Fruit fly (Drosophila melanogaster) whole organism, embryonic: ENCODE results near the gene grnd.

Experiments used
- Atf6 ChIP-seq: fragments of 200-800 bp; sonication (Bioruptor generic); IDR thresholded peaks from 2 replicates; pipeline ENCODE4 v1.3.6; 2022; ENCODE audit warnings: missing biosample characterization, missing genetic modification characterization
- Bteb2 ChIP-seq: fragments of 200-800 bp; sonication (Bioruptor generic); optimal IDR thresholded peaks from 2 replicates; lab custom pipeline; 2016; ENCODE audit warnings: missing biosample characterization, missing genetic modification characterization
- CG11085 ChIP-seq: fragments of 200-800 bp; sonication (Bioruptor generic); IDR thresholded peaks from 2 replicates; pipeline ENCODE4 v1.3.6; 2022; ENCODE audit warnings: missing biosample characterization, missing genetic modification characterization
- CG11456 ChIP-seq: fragments of 200-800 bp; sonication (Bioruptor generic); IDR thresholded peaks from 3 replicates; pipeline ENCODE4 v1.3.6; 2022; ENCODE audit warnings: missing biosample characterization, missing genetic modification characterization
- CG11695 ChIP-seq: fragments of 200-800 bp; sonication (Bioruptor generic); IDR thresholded peaks from 3 replicates; pipeline ENCODE4 v1.3.6; 2022; ENCODE audit warnings: missing biosample characterization, missing genetic modification characterization
- CG1233 ChIP-seq: fragments of 200-800 bp; sonication (Bioruptor generic); optimal IDR thresholded peaks from 4 replicates; lab custom pipeline; 2018; ENCODE audit warnings: missing biosample characterization, mild to moderate bottlenecking, missing genetic modification characterization
- CG13624 ChIP-seq: fragments of 200-800 bp; sonication (Bioruptor generic); optimal IDR thresholded peaks from 2 replicates; lab custom pipeline; 2016; ENCODE audit warnings: missing biosample characterization, missing genetic modification characterization
- CG13775 ChIP-seq: fragments of 200-800 bp; sonication (Bioruptor generic); optimal IDR thresholded peaks from 3 replicates; lab custom pipeline; 2017; ENCODE audit warnings: missing biosample characterization, mild to moderate bottlenecking, missing genetic modification characterization
- CG15514 ChIP-seq: fragments of 200-800 bp; sonication (Bioruptor generic); optimal IDR thresholded peaks from 3 replicates; lab custom pipeline; 2017; ENCODE audit warnings: missing biosample characterization, missing genetic modification characterization, mild to moderate bottlenecking, moderate library complexity, missing genetic modification reagents
- CG2678 ChIP-seq: fragments of 200-800 bp; sonication (Bioruptor generic); optimal IDR thresholded peaks from 3 replicates; lab custom pipeline; 2019; ENCODE audit warnings: missing biosample characterization, mild to moderate bottlenecking, missing genetic modification characterization, moderate library complexity
- CG30431 ChIP-seq: fragments of 200-800 bp; sonication (Bioruptor generic); optimal IDR thresholded peaks from 2 replicates; lab custom pipeline; 2017; ENCODE audit warnings: missing biosample characterization, missing genetic modification characterization
- CG31224 ChIP-seq: fragments of 200-800 bp; sonication (Bioruptor generic); IDR thresholded peaks from 2 replicates; pipeline ENCODE4 v1.3.6; 2022; ENCODE audit warnings: missing biosample characterization, missing genetic modification characterization
- CG3281 ChIP-seq: fragments of 200-800 bp; sonication (Bioruptor generic); optimal IDR thresholded peaks from 3 replicates; lab custom pipeline; 2017; ENCODE audit warnings: missing biosample characterization, mild to moderate bottlenecking, missing genetic modification characterization
- CG4820 ChIP-seq: fragments of 200-800 bp; sonication (Bioruptor generic); optimal IDR thresholded peaks from 3 replicates; lab custom pipeline; 2016; ENCODE audit warnings: missing biosample characterization, missing genetic modification characterization
- CG7556 ChIP-seq: fragments of 200-800 bp; sonication (Bioruptor generic); optimal IDR thresholded peaks from 2 replicates; lab custom pipeline; 2017; ENCODE audit warnings: missing biosample characterization, mild to moderate bottlenecking, missing genetic modification characterization
- CG7839 ChIP-seq: fragments of 200-800 bp; sonication (Bioruptor generic); optimal IDR thresholded peaks from 3 replicates; lab custom pipeline; 2018; ENCODE audit warnings: missing biosample characterization, mild to moderate bottlenecking, missing genetic modification characterization, moderate library complexity
- CG7928 ChIP-seq: fragments of 200-800 bp; sonication (Bioruptor generic); optimal IDR thresholded peaks from 2 replicates; lab custom pipeline; 2017; ENCODE audit warnings: missing biosample characterization, mild to moderate bottlenecking, missing genetic modification characterization
- CG9609 ChIP-seq: fragments of 200-800 bp; sonication (Bioruptor generic); optimal IDR thresholded peaks from 3 replicates; lab custom pipeline; 2016; ENCODE audit warnings: missing biosample characterization, missing genetic modification characterization
- CG9797 ChIP-seq: fragments of 200-800 bp; sonication (Bioruptor generic); optimal IDR thresholded peaks from 3 replicates; lab custom pipeline; 2018; ENCODE audit warnings: missing biosample characterization, mild to moderate bottlenecking, missing genetic modification characterization
- CG9932 ChIP-seq: fragments of 200-800 bp; sonication (Bioruptor generic); IDR thresholded peaks from 2 replicates; pipeline ENCODE4 v1.3.6; 2022; ENCODE audit warnings: missing biosample characterization, missing genetic modification characterization
- Dad ChIP-seq: fragments of 200-800 bp; sonication (Bioruptor generic); optimal IDR thresholded peaks from 3 replicates; lab custom pipeline; 2016; ENCODE audit warnings: missing biosample characterization, missing genetic modification characterization
- E2f2 ChIP-seq: fragments of 200-800 bp; sonication (Bioruptor generic); IDR thresholded peaks from 2 replicates; pipeline ENCODE4 v1.3.6; 2022; ENCODE audit warnings: missing biosample characterization, missing genetic modification characterization
- Fer3 ChIP-seq: fragments of 200-800 bp; sonication (Bioruptor generic); optimal IDR thresholded peaks from 2 replicates; lab custom pipeline; 2018; ENCODE audit warnings: missing biosample characterization, mild to moderate bottlenecking, missing genetic modification characterization, moderate library complexity
- Hmr ChIP-seq: fragments of 200-800 bp; sonication (Bioruptor generic); optimal IDR thresholded peaks from 3 replicates; lab custom pipeline; 2017; ENCODE audit warnings: mild to moderate bottlenecking, missing biosample characterization, missing genetic modification reagents, missing genetic modification characterization
- Med ChIP-seq: fragments of 200-800 bp; sonication (Bioruptor generic); peaks from one replicate; lab custom pipeline; 2016; ENCODE audit warnings: missing biosample characterization, missing genetic modification characterization, mild to moderate bottlenecking, inconsistent platforms, moderate library complexity
- Meics ChIP-seq: fragments of 200-800 bp; sonication (Bioruptor generic); optimal IDR thresholded peaks from 2 replicates; lab custom pipeline; 2017; ENCODE audit warnings: missing biosample characterization, mild to moderate bottlenecking, missing genetic modification characterization
- Rfx ChIP-seq: fragments of 200-800 bp; sonication (Bioruptor generic); IDR thresholded peaks from 2 replicates; pipeline ENCODE4 v1.3.6; 2022; ENCODE audit warnings: missing biosample characterization, missing genetic modification characterization
- Sox100B ChIP-seq: fragments of 200-800 bp; sonication (Bioruptor generic); optimal IDR thresholded peaks from 3 replicates; lab custom pipeline; 2018; ENCODE audit warnings: missing biosample characterization, mild to moderate bottlenecking, missing genetic modification characterization
- Ssrp ChIP-seq: fragments of 200-800 bp; sonication (Bioruptor generic); optimal IDR thresholded peaks from 2 replicates; lab custom pipeline; 2018; ENCODE audit warnings: missing biosample characterization, mild to moderate bottlenecking, missing genetic modification characterization, moderate library complexity
- Vsx1 ChIP-seq: fragments of 200-800 bp; sonication (Bioruptor generic); optimal IDR thresholded peaks from 2 replicates; lab custom pipeline; 2017; ENCODE audit warnings: missing biosample characterization, mild to moderate bottlenecking, missing genetic modification characterization, missing genetic modification reagents
- abd-A ChIP-seq: fragments of 200-800 bp; sonication (Bioruptor generic); optimal IDR thresholded peaks from 3 replicates; lab custom pipeline; 2019; ENCODE audit warnings: missing biosample characterization, mild to moderate bottlenecking, missing genetic modification characterization, moderate library complexity
- al ChIP-seq: fragments of 200-800 bp; sonication (Bioruptor generic); IDR thresholded peaks from 2 replicates; pipeline ENCODE4 v1.3.6; 2022; ENCODE audit warnings: missing biosample characterization, missing genetic modification characterization
- amos ChIP-seq: fragments of 200-800 bp; sonication (Bioruptor generic); IDR thresholded peaks from 2 replicates; pipeline ENCODE4 v1.3.6; 2022; ENCODE audit warnings: missing biosample characterization, missing genetic modification characterization; ENCODE audit not compliant: partially characterized antibody
- ap ChIP-seq: fragments of 200-800 bp; sonication (Bioruptor generic); IDR thresholded peaks from 2 replicates; pipeline ENCODE4 v1.3.6; 2022; ENCODE audit warnings: missing biosample characterization, missing genetic modification characterization
- bab2 ChIP-seq: fragments of 200-800 bp; sonication (Bioruptor generic); optimal IDR thresholded peaks from 2 replicates; lab custom pipeline; 2016; ENCODE audit warnings: missing biosample characterization, missing genetic modification characterization
- caup ChIP-seq: fragments of 200-800 bp; sonication (Bioruptor generic); optimal IDR thresholded peaks from 3 replicates; lab custom pipeline; 2017; ENCODE audit warnings: missing biosample characterization, mild to moderate bottlenecking, missing genetic modification characterization, moderate library complexity; ENCODE audit not compliant: severe bottlenecking
- crol ChIP-seq: fragments of 200-800 bp; sonication (Bioruptor generic); IDR thresholded peaks from 2 replicates; pipeline ENCODE4 v1.3.6; 2022; ENCODE audit warnings: missing biosample characterization, missing genetic modification characterization
- eve ChIP-seq, 2 experiments: fragments of >200 bp; optimal IDR thresholded peaks; 2 replicates each; lab custom pipeline; 2017; ENCODE audit warnings: missing biosample characterization in 2 of 2, missing genetic modification characterization in 2 of 2
- fd3F ChIP-seq: fragments of 200-800 bp; sonication (Bioruptor generic); optimal IDR thresholded peaks from 2 replicates; lab custom pipeline; 2018; ENCODE audit warnings: missing biosample characterization, mild to moderate bottlenecking, missing genetic modification characterization, moderate library complexity
- gcm ChIP-seq: fragments of 200-800 bp; sonication (Bioruptor generic); optimal IDR thresholded peaks from 2 replicates; lab custom pipeline; 2019; ENCODE audit warnings: missing biosample characterization, mild to moderate bottlenecking, missing genetic modification characterization, moderate library complexity
- gem ChIP-seq: fragments of 200-800 bp; sonication (Bioruptor generic); optimal IDR thresholded peaks from 2 replicates; lab custom pipeline; 2019; ENCODE audit warnings: missing biosample characterization, mild to moderate bottlenecking, missing genetic modification characterization, moderate library complexity
- jumu ChIP-seq: fragments of 200-800 bp; sonication (Bioruptor generic); optimal IDR thresholded peaks from 3 replicates; lab custom pipeline; 2016; ENCODE audit warnings: missing biosample characterization, missing genetic modification characterization
- lab ChIP-seq: fragments of 200-800 bp; sonication (Bioruptor generic); optimal IDR thresholded peaks from 3 replicates; lab custom pipeline; 2017; ENCODE audit warnings: missing biosample characterization, missing genetic modification characterization, mild to moderate bottlenecking, moderate library complexity, missing genetic modification reagents
- oc ChIP-seq: fragments of 200-800 bp; sonication (Bioruptor generic); optimal IDR thresholded peaks from 2 replicates; lab custom pipeline; 2018; ENCODE audit warnings: missing biosample characterization, mild to moderate bottlenecking, missing genetic modification characterization, moderate library complexity
- pita ChIP-seq: fragments of 200-800 bp; sonication (Bioruptor generic); optimal IDR thresholded peaks from 2 replicates; lab custom pipeline; 2017; ENCODE audit warnings: missing biosample characterization, mild to moderate bottlenecking, missing genetic modification characterization
- sens ChIP-seq: fragments of 200-800 bp; sonication (Bioruptor generic); peaks from one replicate; lab custom pipeline; 2016; ENCODE audit warnings: missing biosample characterization, missing genetic modification characterization
- sens-2 ChIP-seq: fragments of 200-800 bp; sonication (Bioruptor generic); IDR thresholded peaks from 2 replicates; pipeline ENCODE4 v1.3.6; 2022; ENCODE audit warnings: missing biosample characterization, missing genetic modification characterization
- zen2 ChIP-seq: fragments of 200-800 bp; sonication (Bioruptor generic); IDR thresholded peaks from 3 replicates; pipeline ENCODE4 v1.3.6; 2022; ENCODE audit warnings: missing biosample characterization, missing genetic modification characterization; ENCODE audit not compliant: partially characterized antibody

grnd gene

dm6 chr2L:18480326-18481028 lies 4.7 kb upstream of the grnd start (continued):
- no peak for TF ChIP-seq Sox100B
- peak; percentile 22 for TF ChIP-seq oc (tag; lab: Kevin White, UChicago)
- no peak for TF ChIP-seq CG11695 (GFP tag; lab: Robert Waterston, UW)
- TF ChIP-seq Med (GFP tag; lab: Kevin White, UChicago): peak; percentile 31
- TF ChIP-seq CG30431 (GFP tag; lab: Kevin White, UChicago): no peak
- TF ChIP-seq gcm (GFP tag; lab: Kevin White, UChicago): no peak

- no peak for TF ChIP-seq CG9609 (GFP tag; lab: Kevin White, UChicago)
- no peak for TF ChIP-seq CG7928 (GFP tag; lab: Kevin White, UChicago)
- TF ChIP-seq eve (GFP tag; optimal IDR thresholded peaks at IDR 0.05; lab: Kevin White, UChicago): peak in 1 of 2 experiments; percentile 55
- TF ChIP-seq Hmr: peak; percentile 60
- TF ChIP-seq CG9797: no peak
- TF ChIP-seq Rfx (GFP tag; lab: Robert Waterston, UW): peak; percentile 33; the same call in 1 of the 2 replicates
- peak; percentile 18 for TF ChIP-seq CG7556 (GFP tag; lab: Kevin White, UChicago)
- peak; percentile 19 for TF ChIP-seq Meics (GFP tag; lab: Kevin White, UChicago)
- peak; percentile 36 for TF ChIP-seq gem (tag; lab: Kevin White, UChicago)
- no peak for TF ChIP-seq CG13775 (GFP tag; lab: Kevin White, UChicago)
- no peak for TF ChIP-seq Dad (GFP tag; lab: Kevin White, UChicago)
- TF ChIP-seq sens: peak; percentile 43
- no peak for TF ChIP-seq amos (GFP tag; lab: Robert Waterston, UW)
- peak; percentile 48 for TF ChIP-seq lab (GFP tag; lab: Kevin White, UChicago)
- TF ChIP-seq zen2 (GFP tag; lab: Robert Waterston, UW): no peak
- TF ChIP-seq E2f2 (GFP tag; lab: Robert Waterston, UW): no peak
- no peak for TF ChIP-seq CG11456
- no peak for TF ChIP-seq al (GFP tag; lab: Robert Waterston, UW)
- peak; percentile 44; the same call in 1 of the 2 replicates for TF ChIP-seq Atf6 (GFP tag; lab: Robert Waterston, UW)
- peak; percentile 60 for TF ChIP-seq fd3F (GFP tag; lab: Kevin White, UChicago)
- TF ChIP-seq pita (GFP tag; lab: Kevin White, UChicago): no peak
- TF ChIP-seq Fer3 (tag; lab: Kevin White, UChicago): peak; percentile 35
- TF ChIP-seq CG1233: no peak
- TF ChIP-seq abd-A (tag; lab: Kevin White, UChicago): no peak
- TF ChIP-seq CG3281 (GFP tag; lab: Kevin White, UChicago): peak; percentile 18
- no peak for TF ChIP-seq CG11085
- TF ChIP-seq CG13624 (GFP tag; lab: Kevin White, UChicago): no peak
- peak; percentile 23 for TF ChIP-seq CG7839 (tag; lab: Kevin White, UChicago)
- TF ChIP-seq Bteb2 (GFP tag; lab: Kevin White, UChicago): no peak
- no peak for TF ChIP-seq ap (GFP tag; lab: Robert Waterston, UW)
- no peak for TF ChIP-seq CG9932 (GFP tag; lab: Robert Waterston, UW)
- no peak for TF ChIP-seq CG4820
- TF ChIP-seq jumu (GFP tag; lab: Kevin White, UChicago): no peak
- TF ChIP-seq sens-2 (GFP tag; lab: Robert Waterston, UW): no peak
- TF ChIP-seq CG31224: no peak
- TF ChIP-seq bab2 (GFP tag; lab: Kevin White, UChicago): no peak
- TF ChIP-seq CG2678 (tag; lab: Kevin White, UChicago): peak; percentile 49
- TF ChIP-seq crol (GFP tag; lab: Robert Waterston, UW): no peak
- peak; percentile 30 for TF ChIP-seq Vsx1
- peak; percentile 26 for TF ChIP-seq CG15514 (GFP tag; lab: Kevin White, UChicago)
- TF ChIP-seq caup: peak; percentile 20
- TF ChIP-seq Ssrp (tag; lab: Kevin White, UChicago): no peak
Measured at dm6 chr2L:18481064-18481463, 4.2 kb upstream of the grnd start.
